Worm (Caenorhabditis elegans): Measurements from ENCODE around the gene srh-56.

The srh-56 gene

DNA sequence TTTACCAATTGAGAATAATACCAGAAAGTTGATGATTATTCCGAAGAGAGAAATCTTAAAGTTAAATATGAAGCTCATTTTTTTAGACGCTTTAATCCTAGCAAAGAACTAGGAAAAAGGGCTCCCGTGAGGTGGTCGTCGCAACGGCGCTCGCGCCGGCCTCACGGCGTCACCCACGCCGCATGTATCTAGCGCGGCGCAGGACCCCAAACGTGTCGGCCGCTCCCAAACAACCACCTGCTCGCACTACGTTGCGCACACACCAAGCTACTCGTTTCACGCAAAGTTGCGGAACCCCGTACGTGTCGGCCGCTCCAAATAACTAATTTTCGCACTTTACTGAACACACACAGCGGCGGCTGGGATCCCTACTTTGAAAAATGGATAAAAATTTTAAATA, 25.3 kb upstream of the srh-56 start:
- TF ChIP-seq nhr-48 (tag; optimal IDR thresholded peaks at IDR 0.05) = no peak
- peak; percentile 85 for TF ChIP-seq set-16 (GFP tag; IDR thresholded peaks at IDR 0.05)

DNA sequence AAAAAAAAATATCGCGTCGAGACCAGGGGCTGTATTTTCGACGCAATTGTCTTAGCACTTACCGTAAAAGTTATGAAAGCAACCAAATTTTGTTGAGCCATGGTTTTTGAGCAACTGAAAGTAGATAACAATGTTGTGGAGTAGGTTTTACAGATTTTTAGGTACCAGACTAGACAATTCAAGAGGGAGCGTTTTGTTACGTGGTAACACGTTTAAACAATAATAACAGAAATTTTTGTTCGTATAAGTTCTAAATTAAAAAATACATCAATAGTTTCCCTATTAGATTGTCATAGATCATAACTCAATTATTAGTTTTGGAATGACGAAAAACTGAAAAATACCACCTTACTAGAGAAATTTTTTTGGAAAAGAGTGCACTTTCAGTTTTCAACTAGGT, 21.7 kb upstream of the srh-56 start, which contains the start of gene srx-24:
TSS of gene srx-24 (minus strand) at position 101 of the 400 bp plus-strand sequence.
- TF ChIP-seq hlh-11 (tag; optimal IDR thresholded peaks at IDR 0.05) = no peak
- TF ChIP-seq vab-7 (GFP tag; IDR thresholded peaks at IDR 0.05) = no peak
- TF ChIP-seq nhr-102 (tag; optimal IDR thresholded peaks at IDR 0.05) = no peak
- TF ChIP-seq dve-1 (tag; optimal IDR thresholded peaks at IDR 0.05; ENCODE audit: insufficient read depth) = no peak
- TF ChIP-seq duxl-1 (tag; optimal IDR thresholded peaks at IDR 0.05; ENCODE audit: poor library complexity) = no peak
- no peak for TF ChIP-seq F37D6.2 (tag; optimal IDR thresholded peaks at IDR 0.05)
- TF ChIP-seq dpl-1 (GFP tag; optimal IDR thresholded peaks at IDR 0.05) = no peak
- no peak for TF ChIP-seq pha-4 (GFP tag; IDR thresholded peaks at IDR 0.05)
- no peak for TF ChIP-seq pha-4 (tag; optimal IDR thresholded peaks at IDR 0.05)
- TF ChIP-seq ceh-44 (GFP tag; IDR thresholded peaks at IDR 0.05) = no peak
- TF ChIP-seq nhr-11 (tag; optimal IDR thresholded peaks at IDR 0.05) = no peak

DNA sequence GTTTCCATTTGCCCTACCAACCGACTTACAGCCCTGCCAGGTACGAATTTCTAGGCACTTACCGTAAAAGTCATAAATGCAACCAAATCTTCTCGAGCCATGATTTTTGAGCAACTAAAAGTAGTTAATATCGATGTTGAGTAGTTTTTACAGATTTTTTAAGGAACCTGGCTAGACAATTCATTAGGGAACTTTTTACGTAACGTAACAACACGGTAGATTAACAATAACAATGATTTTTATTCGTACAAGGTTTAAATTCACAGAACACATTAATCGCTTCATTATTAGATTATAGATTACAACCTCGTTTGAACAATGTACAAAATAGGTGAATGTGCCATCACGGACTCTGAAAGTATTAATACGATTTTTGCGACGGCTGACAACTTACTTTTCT, 18.7 kb upstream of the srh-56 start, which contains the start of gene srx-26:
TSS of gene srx-26 (minus strand) at position 101 of the 400 bp plus-strand sequence.
- TF ChIP-seq R02D3.7 (tag; optimal IDR thresholded peaks at IDR 0.05) = no peak
- no peak for TF ChIP-seq madf-5 (GFP tag; IDR thresholded peaks at IDR 0.05)
- no peak for TF ChIP-seq tra-1 (GFP tag; IDR thresholded peaks at IDR 0.05)
- TF ChIP-seq lin-29 (GFP tag; IDR thresholded peaks at IDR 0.05) = no peak
- TF ChIP-seq mdt-29 (GFP tag; IDR thresholded peaks at IDR 0.05) = no peak
- no peak for TF ChIP-seq Y5F2A.4 (GFP tag; optimal IDR thresholded peaks at IDR 0.05)
- TF ChIP-seq nhr-237 (tag; optimal IDR thresholded peaks at IDR 0.05) = no peak
- TF ChIP-seq lin-38 (GFP tag; IDR thresholded peaks at IDR 0.05) = no peak
- no peak for TF ChIP-seq mdl-1 (tag; optimal IDR thresholded peaks at IDR 0.05)
- TF ChIP-seq aly-2 (tag; optimal IDR thresholded peaks at IDR 0.05) = no peak
- TF ChIP-seq nhr-11 (tag; optimal IDR thresholded peaks at IDR 0.05) = no peak
- no peak for TF ChIP-seq lir-3 (tag; optimal IDR thresholded peaks at IDR 0.05)
- no peak for TF ChIP-seq php-3 (GFP tag; IDR thresholded peaks at IDR 0.05)
- no peak for TF ChIP-seq fkh-10 (GFP tag; optimal IDR thresholded peaks at IDR 0.05)
- TF ChIP-seq ceh-44 (GFP tag; IDR thresholded peaks at IDR 0.05) = no peak
- TF ChIP-seq lin-39 (tag; optimal IDR thresholded peaks at IDR 0.05) = no peak
- no peak for TF ChIP-seq daf-19 (GFP tag; conservative IDR thresholded peaks at IDR 0.05)
- TF ChIP-seq zfp-2 (tag; optimal IDR thresholded peaks at IDR 0.05) = no peak
- no peak for TF ChIP-seq hlh-11 (tag; optimal IDR thresholded peaks at IDR 0.05)

ce11 chrV:2757226-2757893, 14.3 kb upstream of the srh-56 start, which contains the start of gene srx-28:
Gene srx-28 (minus strand): TSS chrV:2757276.
- TF ChIP-seq F10B5.3 (tag; optimal IDR thresholded peaks at IDR 0.05) (no peak), F49E8.2 (tag; optimal IDR thresholded peaks at IDR 0.05; ENCODE audit: borderline replicate concordance) (no peak), madf-9 (GFP tag; conservative IDR thresholded peaks at IDR 0.05) (no peak), dmd-9 (GFP tag; IDR thresholded peaks at IDR 0.05) (0 out of 2 replicates have a peak, but pooled peaks have one; percentile 48), nhr-41 (GFP tag; IDR thresholded peaks at IDR 0.05) (no peak), rbr-2 (tag; optimal IDR thresholded peaks at IDR 0.05) (no peak), mes-2 (tag; optimal IDR thresholded peaks at IDR 0.05; ENCODE audit: poor library complexity, severe bottlenecking) (no peak), aha-1 (tag) (peak; percentile 37), set-16 (GFP tag; IDR thresholded peaks at IDR 0.05) (peak; percentile 86)

All from whole organism, L4 larva.